Worm (Caenorhabditis elegans) whole organism, young adult: ENCODE data around the gene C45B2.1.

Source experiments
- B0019.2 ChIP-seq: fragments of 200-800 bp; sonication (Bioruptor generic); conservative IDR thresholded peaks from 2 replicates; pipeline ENCODE4 v1.3.6; 2022; ENCODE audit warnings: missing genetic modification reagents, missing genetic modification characterization, missing compliant biosample characterization
- B0261.1 ChIP-seq: sonication (generic microtip); optimal IDR thresholded peaks from 2 replicates; lab custom pipeline; 2016; ENCODE audit warnings: mild to moderate bottlenecking, missing genetic modification characterization, moderate library complexity, missing compliant biosample characterization
- B0336.3 ChIP-seq: fragments of 200-800 bp; sonication (Bioruptor generic); IDR thresholded peaks from 2 replicates; pipeline ENCODE4 v1.3.6; 2022; ENCODE audit warnings: missing genetic modification characterization, missing compliant biosample characterization
- F22D6.2 ChIP-seq: sonication (generic microtip); optimal IDR thresholded peaks from 2 replicates; lab custom pipeline; 2016; ENCODE audit warnings: mild to moderate bottlenecking, missing genetic modification characterization, missing compliant biosample characterization
- F33H1.4 ChIP-seq: fragments of 200-800 bp; sonication (Bioruptor generic); IDR thresholded peaks from 2 replicates; pipeline ENCODE4 v1.3.6; 2022; ENCODE audit warnings: missing genetic modification reagents, missing genetic modification characterization, missing compliant biosample characterization
- F52B5.7 ChIP-seq: sonication (generic microtip); optimal IDR thresholded peaks from 2 replicates; lab custom pipeline; 2016; ENCODE audit warnings: mild to moderate bottlenecking, missing genetic modification characterization, missing compliant biosample characterization
- F57A8.1 ChIP-seq: fragments of 200-800 bp; sonication (Bioruptor generic); optimal IDR thresholded peaks from 2 replicates; lab custom pipeline; 2018; ENCODE audit warnings: mild to moderate bottlenecking, missing genetic modification characterization, moderate library complexity, missing compliant biosample characterization
- F57C9.4 ChIP-seq: sonication (generic microtip); optimal IDR thresholded peaks from 2 replicates; lab custom pipeline; 2017; ENCODE audit warnings: mild to moderate bottlenecking, missing genetic modification characterization, missing compliant biosample characterization
- K11D2.4 ChIP-seq: fragments of 200-800 bp; sonication (Bioruptor generic); IDR thresholded peaks from 2 replicates; pipeline ENCODE4 v1.3.6; 2022; ENCODE audit warnings: missing genetic modification reagents, missing genetic modification characterization, missing compliant biosample characterization
- K12H6.12 ChIP-seq: fragments of 200-800 bp; sonication (Bioruptor generic); optimal IDR thresholded peaks from 2 replicates; lab custom pipeline; 2018; ENCODE audit warnings: mild to moderate bottlenecking, missing genetic modification characterization, missing compliant biosample characterization
- T26A5.8 ChIP-seq: sonication (generic microtip); optimal IDR thresholded peaks from 2 replicates; lab custom pipeline; 2016; ENCODE audit warnings: missing genetic modification characterization, missing compliant biosample characterization
- Y53G8AR.9 ChIP-seq: fragments of 200-800 bp; sonication (Bioruptor generic); conservative IDR thresholded peaks from 2 replicates; pipeline ENCODE4 v1.3.6; 2022; ENCODE audit warnings: missing genetic modification reagents, missing genetic modification characterization, missing compliant biosample characterization
- Y67H2A.10 ChIP-seq: fragments of 200-800 bp; sonication (Bioruptor generic); conservative IDR thresholded peaks from 2 replicates; pipeline ENCODE4 v1.3.6; 2022; ENCODE audit warnings: missing genetic modification reagents, missing genetic modification characterization, missing compliant biosample characterization
- Y95B8A.8 ChIP-seq: fragments of 200-800 bp; sonication (Bioruptor generic); IDR thresholded peaks from 2 replicates; pipeline ENCODE4 v1.3.6; 2022; ENCODE audit warnings: missing genetic modification reagents, missing genetic modification characterization, missing compliant biosample characterization
- akir-1 ChIP-seq: fragments of 200-800 bp; sonication (Bioruptor generic); optimal IDR thresholded peaks from 2 replicates; lab custom pipeline; 2018; ENCODE audit warnings: mild to moderate bottlenecking, missing genetic modification characterization, moderate library complexity, missing compliant biosample characterization
- aptf-3 ChIP-seq: fragments of 200-800 bp; sonication (Bioruptor generic); IDR thresholded peaks from 2 replicates; pipeline ENCODE4 v1.3.6; 2022; ENCODE audit warnings: missing genetic modification characterization, missing compliant biosample characterization
- attf-6 ChIP-seq: fragments of 200-800 bp; sonication (Bioruptor generic); IDR thresholded peaks from 2 replicates; pipeline ENCODE4 v1.3.6; 2022; ENCODE audit warnings: missing genetic modification reagents, missing genetic modification characterization, missing compliant biosample characterization
- bed-1 ChIP-seq: fragments of 200-800 bp; sonication (Bioruptor generic); IDR thresholded peaks from 2 replicates; pipeline ENCODE4 v1.3.6; 2022; ENCODE audit warnings: missing genetic modification reagents, missing genetic modification characterization, missing compliant biosample characterization
- bed-2 ChIP-seq: fragments of 200-800 bp; sonication (Bioruptor generic); IDR thresholded peaks from 2 replicates; pipeline ENCODE4 v1.3.6; 2022; ENCODE audit warnings: missing genetic modification reagents, missing genetic modification characterization, missing compliant biosample characterization
- ccch-3 ChIP-seq: fragments of 200-800 bp; sonication (Bioruptor generic); optimal IDR thresholded peaks from 2 replicates; lab custom pipeline; 2018; ENCODE audit warnings: mild to moderate bottlenecking, missing genetic modification characterization, missing compliant biosample characterization
- cebp-1 ChIP-seq, 2 experiments: fragments of 200-800 bp in 1 of 2; sonication (Bioruptor generic) in 1 of 2; sonication (generic microtip) in 1 of 2; IDR thresholded peaks in 1 of 2; optimal IDR thresholded peaks in 1 of 2; 2 replicates each; pipeline versions ENCODE4 v1.3.6 to Lab custom; 2017 to 2022; ENCODE audit warnings: missing compliant biosample characterization in 2 of 2, missing genetic modification characterization in 2 of 2, mild to moderate bottlenecking in 1 of 2, missing genetic modification reagents in 1 of 2, moderate library complexity in 1 of 2
- ceh-40 ChIP-seq: fragments of 200-800 bp; sonication (Bioruptor generic); IDR thresholded peaks from 2 replicates; pipeline ENCODE4 v1.3.6; 2022; ENCODE audit warnings: missing genetic modification characterization, missing compliant biosample characterization
- ceh-58 ChIP-seq: fragments of 200-800 bp; sonication (Bioruptor generic); IDR thresholded peaks from 2 replicates; pipeline ENCODE4 v1.3.6; 2022; ENCODE audit warnings: missing genetic modification characterization, missing compliant biosample characterization
- dox-1 ChIP-seq: fragments of 200-800 bp; sonication (Bioruptor generic); IDR thresholded peaks from 2 replicates; pipeline ENCODE4 v1.3.6; 2022; ENCODE audit warnings: missing genetic modification reagents, missing genetic modification characterization, missing compliant biosample characterization
- ets-4 ChIP-seq: fragments of 200-800 bp; sonication (Bioruptor generic); optimal IDR thresholded peaks from 2 replicates; lab custom pipeline; 2018; ENCODE audit warnings: mild to moderate bottlenecking, missing genetic modification characterization, missing compliant biosample characterization
- fkh-3 ChIP-seq: sonication (generic microtip); optimal IDR thresholded peaks from 2 replicates; lab custom pipeline; 2016; ENCODE audit warnings: mild to moderate bottlenecking, missing genetic modification characterization, missing compliant biosample characterization
- him-1 ChIP-seq: sonication (generic microtip); optimal IDR thresholded peaks from 2 replicates; lab custom pipeline; 2016; ENCODE audit warnings: missing genotype, missing genetic modification reagents, missing genetic modification characterization, missing compliant biosample characterization
- hrde-1 ChIP-seq: sonication (generic microtip); optimal IDR thresholded peaks from 2 replicates; lab custom pipeline; 2016; ENCODE audit warnings: missing genetic modification characterization, mild to moderate bottlenecking, missing compliant biosample characterization, moderate library complexity, missing genotype, missing genetic modification reagents, borderline replicate concordance
- lag-1 ChIP-seq: fragments of 200-800 bp; sonication (Bioruptor generic); IDR thresholded peaks from 2 replicates; pipeline ENCODE4 v1.3.6; 2022; ENCODE audit warnings: missing genetic modification reagents, missing genetic modification characterization, missing compliant biosample characterization
- let-526 ChIP-seq: fragments of 200-800 bp; sonication (Bioruptor generic); IDR thresholded peaks from 2 replicates; pipeline ENCODE4 v1.3.6; 2022; ENCODE audit warnings: missing genetic modification reagents, missing genetic modification characterization, missing compliant biosample characterization
- lin-35 ChIP-seq, 3 experiments: fragments of 150-350 bp in 2 of 3; sonication (generic microtip) in 1 of 3; optimal IDR thresholded peaks; 2 replicates each; lab custom pipeline; 2014 to 2018; ENCODE audit warnings: missing biosample characterization in 3 of 3, missing genetic modification characterization in 3 of 3, missing genetic modification reagents in 3 of 3
- lin-40 ChIP-seq: sonication (generic microtip); optimal IDR thresholded peaks from 2 replicates; lab custom pipeline; 2016; ENCODE audit warnings: missing genetic modification characterization, mild to moderate bottlenecking, missing compliant biosample characterization, missing genotype, missing genetic modification reagents
- lin-54 ChIP-seq: fragments of 200-800 bp; sonication (Bioruptor generic); optimal IDR thresholded peaks from 2 replicates; lab custom pipeline; 2018; ENCODE audit warnings: mild to moderate bottlenecking, missing genetic modification characterization, missing compliant biosample characterization
- madf-10 ChIP-seq: sonication (generic microtip); optimal IDR thresholded peaks from 2 replicates; lab custom pipeline; 2016; ENCODE audit warnings: mild to moderate bottlenecking, missing genetic modification characterization, missing compliant biosample characterization
- madf-8 ChIP-seq: fragments of 200-800 bp; sonication (Bioruptor generic); conservative IDR thresholded peaks from 2 replicates; pipeline ENCODE4 v1.3.6; 2022; ENCODE audit warnings: missing genetic modification reagents, missing genetic modification characterization, missing compliant biosample characterization
- mcd-1 ChIP-seq: fragments of 200-800 bp; sonication (Bioruptor generic); IDR thresholded peaks from 2 replicates; pipeline ENCODE4 v1.3.6; 2022; ENCODE audit warnings: missing genetic modification reagents, missing genetic modification characterization, missing compliant biosample characterization
- mxl-1 ChIP-seq: sonication (generic microtip); optimal IDR thresholded peaks from 2 replicates; lab custom pipeline; 2016; ENCODE audit warnings: missing genetic modification characterization, missing compliant biosample characterization
- nfyb-1 ChIP-seq: fragments of 200-800 bp; sonication (Bioruptor generic); IDR thresholded peaks from 2 replicates; pipeline ENCODE4 v1.3.6; 2022; ENCODE audit warnings: missing genetic modification reagents, missing genetic modification characterization, missing compliant biosample characterization
- nhr-120 ChIP-seq: fragments of 200-800 bp; sonication (Bioruptor generic); IDR thresholded peaks from 2 replicates; pipeline ENCODE4 v1.3.6; 2022; ENCODE audit warnings: missing genetic modification characterization, missing compliant biosample characterization
- nhr-179 ChIP-seq: sonication (generic microtip); optimal IDR thresholded peaks from 2 replicates; lab custom pipeline; 2016; ENCODE audit warnings: mild to moderate bottlenecking, missing genetic modification characterization, missing compliant biosample characterization
- nhr-80 ChIP-seq: sonication (generic microtip); optimal IDR thresholded peaks from 2 replicates; lab custom pipeline; 2016; ENCODE audit warnings: missing genetic modification characterization, missing compliant biosample characterization
- nhr-90 ChIP-seq: sonication (generic microtip); optimal IDR thresholded peaks from 2 replicates; lab custom pipeline; 2016; ENCODE audit warnings: missing genotype, mild to moderate bottlenecking, missing genetic modification characterization, missing compliant biosample characterization
- pbrm-1 ChIP-seq: fragments of 200-800 bp; sonication (Bioruptor generic); IDR thresholded peaks from 2 replicates; pipeline ENCODE4 v1.3.6; 2022; ENCODE audit warnings: missing genetic modification reagents, missing genetic modification characterization, missing compliant biosample characterization
- rec-8 ChIP-seq, 2 experiments: sonication (generic microtip); optimal IDR thresholded peaks; 2 replicates each; lab custom pipeline; 2016; ENCODE audit warnings: mild to moderate bottlenecking in 2 of 2, missing genetic modification characterization in 2 of 2, missing genetic modification reagents in 2 of 2, missing genotype in 2 of 2, missing biosample characterization in 1 of 2, missing compliant biosample characterization in 1 of 2, moderate library complexity in 1 of 2
- repo-1 ChIP-seq: sonication (generic microtip); optimal IDR thresholded peaks from 2 replicates; lab custom pipeline; 2017; ENCODE audit warnings: mild to moderate bottlenecking, missing genetic modification characterization, missing compliant biosample characterization
- sdz-38 ChIP-seq: sonication (generic microtip); optimal IDR thresholded peaks from 2 replicates; lab custom pipeline; 2016; ENCODE audit warnings: missing genotype, missing genetic modification characterization, missing compliant biosample characterization
- tbp1 ChIP-seq: fragments of 200-800 bp; sonication (Bioruptor generic); optimal IDR thresholded peaks from 2 replicates; lab custom pipeline; 2018; ENCODE audit warnings: mild to moderate bottlenecking, missing genetic modification characterization, missing compliant biosample characterization
- zfh-2 ChIP-seq: fragments of 200-800 bp; sonication (Bioruptor generic); conservative IDR thresholded peaks from 2 replicates; pipeline ENCODE4 v1.3.6; 2022; ENCODE audit warnings: missing genetic modification reagents, missing genetic modification characterization, missing compliant biosample characterization
- ztf-28 ChIP-seq: fragments of 200-800 bp; sonication (Bioruptor generic); IDR thresholded peaks from 2 replicates; pipeline ENCODE4 v1.3.6; 2022; ENCODE audit warnings: missing genetic modification reagents, missing genetic modification characterization, missing compliant biosample characterization

Gene C45B2.1

DNA sequence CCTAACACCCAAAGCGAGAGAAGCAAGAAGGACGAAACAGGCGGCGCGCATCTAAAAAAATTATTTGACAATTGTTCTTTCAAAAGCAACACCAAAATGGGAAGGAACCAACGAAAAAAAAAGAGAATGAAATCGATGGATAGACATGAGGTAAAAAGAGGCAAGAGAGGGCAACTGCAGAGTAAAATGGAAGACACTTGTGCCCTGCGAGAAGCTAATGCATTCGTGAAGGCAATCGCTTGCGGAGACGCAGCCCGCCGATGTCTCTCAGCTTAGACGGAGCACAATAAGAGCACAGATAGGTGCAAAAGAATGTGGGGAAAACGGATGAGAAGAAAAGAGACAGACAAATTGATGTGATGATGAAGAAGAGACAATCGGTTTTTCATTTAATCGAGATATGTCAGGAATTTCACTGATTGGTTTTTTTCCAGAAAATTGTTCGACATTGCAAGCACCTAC is 42.3 kb downstream of the C45B2.1 start, which contains the start of gene C15H9.9:
Gene C15H9.9 (minus strand): TSS at position 51 of the 462 bp plus-strand sequence.
- TF ChIP-seq lag-1 (GFP tag; lab: Robert Waterston, UW), result no peak
- TF ChIP-seq nhr-120, result no peak
- no peak for TF ChIP-seq sdz-38 (tag; lab: Kevin White, UChicago)
- no peak for TF ChIP-seq akir-1 (GFP tag; lab: Kevin White, UChicago)
- TF ChIP-seq lin-40, result no peak
- no peak for TF ChIP-seq ccch-3 (GFP tag; lab: Kevin White, UChicago)
- peak; percentile 51; the same call in 1 of the 2 replicates for TF ChIP-seq dox-1
- TF ChIP-seq nhr-90 (tag; lab: Kevin White, UChicago), result no peak
- TF ChIP-seq aptf-3 (GFP tag; lab: Robert Waterston, UW), result no peak
- no peak for TF ChIP-seq K11D2.4 (GFP tag; lab: Robert Waterston, UW)
- no peak for TF ChIP-seq bed-1 (GFP tag; lab: Robert Waterston, UW)
- TF ChIP-seq ztf-28 (GFP tag; lab: Robert Waterston, UW), result no peak
- TF ChIP-seq B0336.3, result no peak
- no peak for TF ChIP-seq B0019.2 (GFP tag; lab: Robert Waterston, UW)
- no peak for TF ChIP-seq madf-10
- TF ChIP-seq him-1, result no peak
- TF ChIP-seq F57A8.1, result no peak
- TF ChIP-seq repo-1 (tag; lab: Kevin White, UChicago), result no peak
- no peak for TF ChIP-seq fkh-3 (tag; lab: Kevin White, UChicago)
- no peak; the same call in 1 of the 2 replicates for TF ChIP-seq mcd-1 (GFP tag; lab: Robert Waterston, UW)
- no peak for TF ChIP-seq Y53G8AR.9 (GFP tag; lab: Robert Waterston, UW)
- no peak for TF ChIP-seq F57C9.4 (tag; lab: Kevin White, UChicago)
- TF ChIP-seq let-526, result no peak
- TF ChIP-seq B0261.1, result no peak
- TF ChIP-seq ets-4 (GFP tag; lab: Kevin White, UChicago), result no peak
- TF ChIP-seq T26A5.8, result no peak
- no peak for TF ChIP-seq lin-35 (GFP tag; optimal IDR thresholded peaks at IDR 0.05; lab: Kevin White, UChicago)
- no peak for TF ChIP-seq K12H6.12
- TF ChIP-seq ceh-40, result no peak
- TF ChIP-seq madf-8 (GFP tag; lab: Robert Waterston, UW), result no peak
- TF ChIP-seq Y95B8A.8 (GFP tag; lab: Robert Waterston, UW), result no peak
- TF ChIP-seq F22D6.2 (tag; lab: Kevin White, UChicago), result no peak
- peak; percentile 63; the same call in 1 of the 2 replicates for TF ChIP-seq nfyb-1 (GFP tag; lab: Robert Waterston, UW)
- peak; percentile 34 for TF ChIP-seq nhr-80 (tag; lab: Kevin White, UChicago)
- TF ChIP-seq tbp1 (GFP tag; lab: Kevin White, UChicago), result no peak
- TF ChIP-seq mxl-1 (tag; lab: Kevin White, UChicago), result no peak
- no peak for TF ChIP-seq cebp-1 (GFP tag; IDR thresholded peaks at IDR 0.05; lab: Robert Waterston, UW)
- TF ChIP-seq cebp-1 (tag; optimal IDR thresholded peaks at IDR 0.05; lab: Kevin White, UChicago), result peak; percentile 38
- no peak for TF ChIP-seq F33H1.4 (GFP tag; lab: Robert Waterston, UW)
- TF ChIP-seq bed-2, result no peak
- TF ChIP-seq F52B5.7 (tag; lab: Kevin White, UChicago), result no peak
- TF ChIP-seq ceh-58 (GFP tag; lab: Robert Waterston, UW), result no peak
- TF ChIP-seq zfh-2 (GFP tag; lab: Robert Waterston, UW), result peak; percentile 53
- no peak for TF ChIP-seq nhr-179 (tag; lab: Kevin White, UChicago)
- TF ChIP-seq pbrm-1 (GFP tag; lab: Robert Waterston, UW), result no peak
- no peak for TF ChIP-seq attf-6 (GFP tag; lab: Robert Waterston, UW)
- TF ChIP-seq Y67H2A.10, result no peak
- TF ChIP-seq hrde-1 (tag; lab: Kevin White, UChicago), result no peak
- TF ChIP-seq rec-8 (tag; optimal IDR thresholded peaks at IDR 0.05; lab: Kevin White, UChicago), result no peak
- TF ChIP-seq lin-54 (GFP tag; lab: Kevin White, UChicago), result no peak
